Worm (Caenorhabditis elegans): ENCODE results near the gene tba-7.

DNA sequence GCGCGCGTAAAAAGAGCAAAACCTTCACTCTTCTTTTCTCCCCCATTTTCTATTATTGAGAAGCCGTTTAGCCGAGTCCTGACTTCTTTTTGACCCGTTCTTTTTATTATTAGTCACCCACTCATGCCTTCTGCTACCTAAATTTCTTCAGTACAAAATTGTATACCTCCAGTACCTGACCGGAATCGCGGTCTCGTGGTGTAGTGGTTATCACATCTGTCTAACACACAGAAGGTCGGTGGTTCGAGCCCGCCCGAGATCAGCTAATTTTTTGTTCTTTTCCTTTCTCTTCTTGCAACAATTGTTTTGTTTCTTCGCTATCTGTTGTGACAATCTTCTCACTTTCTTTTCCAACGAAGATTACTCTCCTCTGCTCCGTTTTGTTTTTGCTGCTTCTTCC is 18.7 kb downstream of the tba-7 start:
- TF ChIP-seq klf-2 (GFP tag; conservative IDR thresholded peaks at IDR 0.05) (no peak), flt-1 (GFP tag; IDR thresholded peaks at IDR 0.05) (peak; percentile 83), T22C8.4 (GFP tag; IDR thresholded peaks at IDR 0.05) (no peak), cog-1 (tag; optimal IDR thresholded peaks at IDR 0.05) (no peak), tab-1 (GFP tag; IDR thresholded peaks at IDR 0.05) (peak; percentile 81; the same call in 1 of the 2 replicates), med-1 (GFP tag; optimal IDR thresholded peaks at IDR 0.05; ENCODE audit: insufficient read depth) (no peak), ztf-23 (GFP tag; IDR thresholded peaks at IDR 0.05) (0 out of 2 replicates have a peak, but pooled peaks have one; percentile 37), ref-1 (GFP tag; conservative IDR thresholded peaks at IDR 0.05) (0 out of 2 replicates have a peak, but pooled peaks have one; percentile 23)

All from whole organism, midembryonic.